Worm (Caenorhabditis elegans) whole organism, young adult: ENCODE data around the gene Y59C2A.2.

Experiments used
- C06A6.2 ChIP-seq: fragments of 200-800 bp; sonication (Bioruptor generic); conservative IDR thresholded peaks from 2 replicates; pipeline ENCODE4 v1.3.6; 2022; ENCODE audit warnings: missing genetic modification characterization, missing compliant biosample characterization
- D2030.7 ChIP-seq: fragments of 200-800 bp; sonication (Bioruptor generic); IDR thresholded peaks from 2 replicates; pipeline ENCODE4 v1.3.6; 2022; ENCODE audit warnings: missing genetic modification reagents, missing genetic modification characterization, missing compliant biosample characterization
- F23B12.7 ChIP-seq: sonication (generic microtip); optimal IDR thresholded peaks from 2 replicates; lab custom pipeline; 2017; ENCODE audit warnings: missing genetic modification characterization, mild to moderate bottlenecking, missing compliant biosample characterization, antibody characterized with exemption, moderate library complexity; ENCODE audit not compliant: insufficient read depth
- F37B4.10 ChIP-seq: fragments of 200-800 bp; sonication (Bioruptor generic); IDR thresholded peaks from 2 replicates; pipeline ENCODE4 v1.3.6; 2022; ENCODE audit warnings: missing genetic modification characterization, missing compliant biosample characterization
- F52B5.7 ChIP-seq: sonication (generic microtip); optimal IDR thresholded peaks from 2 replicates; lab custom pipeline; 2016; ENCODE audit warnings: mild to moderate bottlenecking, missing genetic modification characterization, missing compliant biosample characterization
- F55B11.4 ChIP-seq: sonication (generic microtip); optimal IDR thresholded peaks from 2 replicates; lab custom pipeline; 2016; ENCODE audit warnings: missing compliant biosample characterization, missing genetic modification characterization, borderline replicate concordance; ENCODE audit not compliant: insufficient read depth
- F57C9.4 ChIP-seq: sonication (generic microtip); optimal IDR thresholded peaks from 2 replicates; lab custom pipeline; 2017; ENCODE audit warnings: mild to moderate bottlenecking, missing genetic modification characterization, missing compliant biosample characterization
- K12H6.12 ChIP-seq: fragments of 200-800 bp; sonication (Bioruptor generic); optimal IDR thresholded peaks from 2 replicates; lab custom pipeline; 2018; ENCODE audit warnings: mild to moderate bottlenecking, missing genetic modification characterization, missing compliant biosample characterization
- Y56A3A.18 ChIP-seq: fragments of 200-800 bp; sonication (Bioruptor generic); IDR thresholded peaks from 2 replicates; pipeline ENCODE4 v1.3.6; 2022; ENCODE audit warnings: missing genetic modification reagents, missing genetic modification characterization, missing compliant biosample characterization
- Y67H2A.10 ChIP-seq: fragments of 200-800 bp; sonication (Bioruptor generic); conservative IDR thresholded peaks from 2 replicates; pipeline ENCODE4 v1.3.6; 2022; ENCODE audit warnings: missing genetic modification reagents, missing genetic modification characterization, missing compliant biosample characterization
- akir-1 ChIP-seq: fragments of 200-800 bp; sonication (Bioruptor generic); optimal IDR thresholded peaks from 2 replicates; lab custom pipeline; 2018; ENCODE audit warnings: mild to moderate bottlenecking, missing genetic modification characterization, moderate library complexity, missing compliant biosample characterization
- ama-1 ChIP-seq, 3 experiments: fragments of 150-350 bp in 1 of 3; sonication (generic microtip) in 2 of 3; optimal IDR thresholded peaks; 2 replicates each; lab custom pipeline; 2014 to 2018; ENCODE audit warnings: missing biosample characterization in 2 of 3, missing genetic modification characterization in 2 of 3, missing genetic modification reagents in 2 of 3
- athp-1 ChIP-seq: sonication (generic microtip); optimal IDR thresholded peaks from 2 replicates; lab custom pipeline; 2017; ENCODE audit warnings: mild to moderate bottlenecking, missing genetic modification characterization, missing compliant biosample characterization
- ccch-3 ChIP-seq: fragments of 200-800 bp; sonication (Bioruptor generic); optimal IDR thresholded peaks from 2 replicates; lab custom pipeline; 2018; ENCODE audit warnings: mild to moderate bottlenecking, missing genetic modification characterization, missing compliant biosample characterization
- ceh-40 ChIP-seq: fragments of 200-800 bp; sonication (Bioruptor generic); IDR thresholded peaks from 2 replicates; pipeline ENCODE4 v1.3.6; 2022; ENCODE audit warnings: missing genetic modification characterization, missing compliant biosample characterization
- dpl-1 ChIP-seq: fragments of 150-350 bp; optimal IDR thresholded peaks from 2 replicates; lab custom pipeline; 2014; ENCODE audit warnings: missing biosample characterization, missing genetic modification reagents, missing genetic modification characterization
- efl-1 ChIP-seq: fragments of 150-350 bp; optimal IDR thresholded peaks from 2 replicates; lab custom pipeline; 2014; ENCODE audit warnings: missing biosample characterization, missing genetic modification reagents, missing genetic modification characterization
- egrh-3 ChIP-seq: fragments of 200-800 bp; sonication (Bioruptor generic); IDR thresholded peaks from 2 replicates; pipeline ENCODE4 v1.3.6; 2022; ENCODE audit warnings: missing genetic modification reagents, missing genetic modification characterization, missing compliant biosample characterization
- hlh-12 ChIP-seq: sonication (generic microtip); optimal IDR thresholded peaks from 2 replicates; lab custom pipeline; 2016; ENCODE audit warnings: missing genetic modification characterization, missing compliant biosample characterization
- lag-1 ChIP-seq: fragments of 200-800 bp; sonication (Bioruptor generic); IDR thresholded peaks from 2 replicates; pipeline ENCODE4 v1.3.6; 2022; ENCODE audit warnings: missing genetic modification reagents, missing genetic modification characterization, missing compliant biosample characterization
- lin-35 ChIP-seq, 3 experiments: fragments of 150-350 bp in 2 of 3; sonication (generic microtip) in 1 of 3; optimal IDR thresholded peaks; 2 replicates each; lab custom pipeline; 2014 to 2018; ENCODE audit warnings: missing biosample characterization in 3 of 3, missing genetic modification characterization in 3 of 3, missing genetic modification reagents in 3 of 3
- lin-54 ChIP-seq: fragments of 200-800 bp; sonication (Bioruptor generic); optimal IDR thresholded peaks from 2 replicates; lab custom pipeline; 2018; ENCODE audit warnings: mild to moderate bottlenecking, missing genetic modification characterization, missing compliant biosample characterization
- madf-6 ChIP-seq: fragments of 200-800 bp; sonication (Bioruptor generic); IDR thresholded peaks from 2 replicates; pipeline ENCODE4 v1.3.6; 2022; ENCODE audit warnings: missing genetic modification reagents, missing genetic modification characterization, missing compliant biosample characterization
- mcd-1 ChIP-seq: fragments of 200-800 bp; sonication (Bioruptor generic); IDR thresholded peaks from 2 replicates; pipeline ENCODE4 v1.3.6; 2022; ENCODE audit warnings: missing genetic modification reagents, missing genetic modification characterization, missing compliant biosample characterization
- mxl-1 ChIP-seq: sonication (generic microtip); optimal IDR thresholded peaks from 2 replicates; lab custom pipeline; 2016; ENCODE audit warnings: missing genetic modification characterization, missing compliant biosample characterization
- nfya-1 ChIP-seq: sonication (generic microtip); optimal IDR thresholded peaks from 2 replicates; lab custom pipeline; 2017; ENCODE audit warnings: antibody characterized with exemption, missing compliant biosample characterization, missing genetic modification characterization, borderline replicate concordance; ENCODE audit not compliant: insufficient read depth
- nfya-2 ChIP-seq: fragments of 200-800 bp; sonication (Bioruptor generic); IDR thresholded peaks from 2 replicates; pipeline ENCODE4 v1.3.6; 2022; ENCODE audit warnings: missing genetic modification reagents, missing genetic modification characterization, missing compliant biosample characterization
- rcor-1 ChIP-seq: fragments of 200-800 bp; sonication (Bioruptor generic); IDR thresholded peaks from 2 replicates; pipeline ENCODE4 v1.3.6; 2022; ENCODE audit warnings: missing genetic modification reagents, missing genetic modification characterization, missing compliant biosample characterization
- snpc-3.4 ChIP-seq: sonication (generic microtip); optimal IDR thresholded peaks from 2 replicates; lab custom pipeline; 2017; ENCODE audit warnings: missing genetic modification characterization, mild to moderate bottlenecking, missing compliant biosample characterization, antibody characterized with exemption, moderate library complexity, missing genotype, missing genetic modification reagents
- unc-130 ChIP-seq: sonication (generic microtip); optimal IDR thresholded peaks from 2 replicates; lab custom pipeline; 2016; ENCODE audit warnings: missing genetic modification reagents, missing genetic modification characterization, missing compliant biosample characterization
- unc-62 ChIP-seq: fragments of 150-350 bp; optimal IDR thresholded peaks from 2 replicates; lab custom pipeline; 2014; ENCODE audit warnings: missing biosample characterization, missing genetic modification reagents, missing genetic modification characterization
- zfh-2 ChIP-seq: fragments of 200-800 bp; sonication (Bioruptor generic); conservative IDR thresholded peaks from 2 replicates; pipeline ENCODE4 v1.3.6; 2022; ENCODE audit warnings: missing genetic modification reagents, missing genetic modification characterization, missing compliant biosample characterization
- ztf-25 ChIP-seq: fragments of 200-800 bp; sonication (Bioruptor generic); IDR thresholded peaks from 2 replicates; pipeline ENCODE4 v1.3.6; 2022; ENCODE audit warnings: missing genetic modification reagents, missing genetic modification characterization, missing compliant biosample characterization
- ztf-26 ChIP-seq: sonication (generic microtip); optimal IDR thresholded peaks from 2 replicates; lab custom pipeline; 2017; ENCODE audit warnings: missing genetic modification characterization, missing compliant biosample characterization

Gene Y59C2A.2

DNA sequence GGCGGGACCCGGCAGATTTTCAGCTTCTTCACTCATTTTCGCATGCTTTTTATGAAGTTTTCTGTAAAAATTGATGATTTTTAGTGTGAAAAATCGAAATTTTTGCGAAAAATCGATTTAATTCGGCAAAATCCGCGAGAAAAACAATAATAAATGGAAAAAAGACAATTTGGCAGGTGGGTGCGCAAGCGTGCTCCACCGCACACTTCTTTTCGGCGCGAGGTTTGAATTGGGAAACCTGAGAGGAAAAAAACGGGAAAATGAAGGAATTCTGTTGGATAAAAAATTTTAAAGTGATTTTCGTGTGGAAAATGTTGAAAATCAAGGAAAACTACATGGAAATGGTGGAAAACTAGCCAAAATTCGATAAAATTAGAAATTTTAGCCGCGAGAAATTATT, at the start of gene Y59C2A.2:
Gene Y59C2A.2, minus strand, starts transcription at position 61 of the 400 bp plus-strand sequence.
- TF ChIP-seq lin-54 (GFP tag; lab: Kevin White, UChicago) (peak; percentile 87), ama-1 (optimal IDR thresholded peaks at IDR 0.05; lab: Kevin White, UChicago) (no peak), ama-1 (GFP tag; optimal IDR thresholded peaks at IDR 0.05; lab: Kevin White, UChicago) (no peak), D2030.7 (peak; percentile 16; the same call in 1 of the 2 replicates), Y56A3A.18 (no peak), hlh-12 (no peak), dpl-1 (peak; percentile 43), C06A6.2 (GFP tag; lab: Robert Waterston, UW) (no peak), F52B5.7 (tag; lab: Kevin White, UChicago) (no peak), ccch-3 (GFP tag; lab: Kevin White, UChicago) (no peak), lin-35 (GFP tag; optimal IDR thresholded peaks at IDR 0.05; lab: Kevin White, UChicago) (peak in 1 of 3 experiments; percentile 70), mcd-1 (GFP tag; lab: Robert Waterston, UW) (peak; percentile 87), akir-1 (no peak), F37B4.10 (no peak), efl-1 (GFP tag; lab: Kevin White, UChicago) (peak; percentile 68), F23B12.7 (peak; percentile 45)
- TF ChIP-seq, all 124 proteins: peak for 7

DNA sequence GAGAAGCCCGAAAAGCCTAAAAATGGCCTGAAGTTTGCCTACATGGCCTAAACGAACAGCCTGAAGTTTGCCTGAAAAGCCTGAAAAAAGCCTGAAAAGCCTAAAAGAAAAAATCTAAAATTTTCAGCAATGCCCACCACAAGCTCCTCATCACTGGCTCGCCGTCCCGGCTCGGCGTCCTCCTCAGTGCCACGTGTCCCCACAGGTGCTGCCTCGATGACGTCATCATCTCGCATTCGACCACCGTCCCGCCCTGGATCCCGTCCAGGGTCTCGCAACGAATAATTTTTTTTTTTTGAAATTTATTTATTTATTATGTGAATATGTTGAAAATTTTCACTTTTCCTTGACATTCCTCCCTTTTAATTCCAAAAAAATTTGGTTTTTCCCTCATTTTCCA, 49.7 kb upstream of the Y59C2A.2 start:
- TF ChIP-seq zfh-2 (GFP tag; lab: Robert Waterston, UW), result peak; percentile 60; the same call in 1 of the 2 replicates
- TF ChIP-seq unc-62, result no peak

DNA sequence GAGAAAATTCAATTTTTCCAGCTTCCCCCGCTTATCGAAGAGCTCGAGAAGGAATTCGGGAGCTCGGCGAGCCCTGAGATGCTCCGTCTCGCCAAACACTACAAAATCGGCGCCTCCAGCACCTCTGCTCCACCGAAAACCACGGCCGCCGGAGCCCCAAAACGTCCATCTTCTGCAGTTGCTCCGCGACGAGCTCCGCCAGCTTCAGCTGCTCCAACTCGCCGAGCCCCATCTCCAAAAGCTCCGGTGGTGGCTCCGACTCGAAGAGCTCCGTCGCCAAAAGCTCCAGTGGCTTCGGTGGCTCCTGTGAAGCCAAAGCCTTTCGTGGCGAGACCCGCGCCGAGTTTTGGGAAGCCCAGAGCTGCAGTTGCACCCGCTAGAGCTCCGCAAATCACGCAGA, 47.7 kb upstream of the Y59C2A.2 start:
- TF ChIP-seq D2030.7 (no peak), zfh-2 (GFP tag; lab: Robert Waterston, UW) (peak; percentile 83), ztf-25 (GFP tag; lab: Robert Waterston, UW) (0 out of 2 replicates have a peak, but pooled peaks have one; percentile 49), egrh-3 (GFP tag; lab: Robert Waterston, UW) (peak; percentile 92), lag-1 (no peak)

DNA sequence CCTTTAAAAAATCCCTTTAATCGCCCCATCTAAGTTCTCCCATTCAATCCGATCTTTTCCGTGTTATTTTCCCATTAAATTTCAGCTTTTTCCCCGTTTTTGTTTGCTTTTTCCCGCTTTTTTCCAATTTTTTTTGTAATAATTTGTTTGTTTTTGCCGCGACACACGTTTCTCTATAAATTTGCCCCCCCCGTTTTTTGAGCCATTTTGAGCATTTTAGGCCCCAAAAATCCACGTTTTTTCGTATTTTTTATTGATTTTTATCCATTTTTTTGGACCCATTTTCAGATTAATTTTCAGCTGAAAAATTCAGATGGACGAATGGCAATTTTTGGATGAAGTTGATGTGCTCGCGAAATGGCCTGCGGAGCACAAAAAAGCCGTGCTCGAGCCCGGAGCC, 39.4 kb upstream of the Y59C2A.2 start, which contains the start of gene F54A3.2:
Gene F54A3.2, plus strand, starts transcription at position 301 of the 400 bp plus-strand sequence.
- TF ChIP-seq F55B11.4 (tag; lab: Kevin White, UChicago) (no peak), madf-6 (GFP tag; lab: Robert Waterston, UW) (no peak), snpc-3.4 (no peak), Y67H2A.10 (GFP tag; lab: Robert Waterston, UW) (no peak), ztf-26 (no peak), nfya-1 (tag; lab: Kevin White, UChicago) (no peak), mcd-1 (GFP tag; lab: Robert Waterston, UW) (no peak), mxl-1 (no peak), rcor-1 (GFP tag; lab: Robert Waterston, UW) (no peak), zfh-2 (GFP tag; lab: Robert Waterston, UW) (no peak), nfya-2 (GFP tag; lab: Robert Waterston, UW) (no peak), K12H6.12 (tag; lab: Kevin White, UChicago) (no peak), ceh-40 (GFP tag; lab: Robert Waterston, UW) (no peak), unc-130 (GFP tag; lab: Kevin White, UChicago) (no peak), F57C9.4 (tag; lab: Kevin White, UChicago) (no peak), athp-1 (tag; lab: Kevin White, UChicago) (no peak)
